Fruit fly (Drosophila melanogaster): ENCODE measurements around the gene CG31957.

DNA sequence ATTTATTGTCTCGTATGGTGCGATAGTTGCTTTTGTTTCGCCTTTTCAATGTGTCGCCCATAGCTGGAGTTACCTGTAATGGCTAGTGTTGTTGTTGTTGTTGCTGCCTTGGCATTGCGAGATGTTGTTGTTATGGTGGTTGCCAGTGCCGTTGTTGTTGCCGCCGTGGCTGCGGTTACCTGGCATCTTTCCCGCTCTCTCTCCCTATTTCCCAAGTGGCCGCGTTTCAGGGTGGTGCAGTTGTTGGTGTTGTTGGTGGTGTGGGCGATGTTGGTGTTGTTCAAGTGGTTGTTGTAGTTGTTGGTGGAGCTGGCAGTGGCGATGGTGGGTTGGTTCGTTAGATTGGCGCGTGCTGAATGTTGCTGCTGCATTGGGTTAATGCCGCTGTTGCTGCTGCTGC lies 42.4 kb upstream of the CG31957 start:
- TF ChIP-seq EcR (GFP tag; optimal IDR thresholded peaks at IDR 0.05) (no peak), CG32121 (GFP tag; IDR thresholded peaks at IDR 0.05) (no peak)

Data from whole organism, pupa.